Worm (Caenorhabditis elegans) whole organism, L4 larva: ENCODE measurements around the gene fipr-21.
"Not testable (repeated sequence)": the region's sequence is repeated elsewhere in the genome, so short reads cannot be mapped to it uniquely, and the experiment has no call there.

Experiments used
- F26F4.8 ChIP-seq: fragments of 200-800 bp; sonication (Bioruptor generic); conservative IDR thresholded peaks from 2 replicates; pipeline ENCODE4 v1.3.6; 2022; ENCODE audit warnings: missing genetic modification characterization, missing compliant biosample characterization
- F44E2.7 ChIP-seq: fragments of 200-800 bp; sonication (Bioruptor generic); IDR thresholded peaks from 2 replicates; pipeline ENCODE4 v2.1.2; 2022; ENCODE audit warnings: missing genetic modification characterization, missing compliant biosample characterization
- F49E8.2 ChIP-seq: sonication (generic microtip); optimal IDR thresholded peaks from 2 replicates; lab custom pipeline; 2016; ENCODE audit warnings: missing compliant biosample characterization, mild to moderate bottlenecking, missing genetic modification characterization, borderline replicate concordance
- Y105C5A.15 ChIP-seq: fragments of 200-800 bp; sonication (Bioruptor generic); IDR thresholded peaks from 2 replicates; pipeline ENCODE4 v1.3.6; 2022; ENCODE audit warnings: missing genetic modification characterization, missing compliant biosample characterization
- Y75B8A.6 ChIP-seq: fragments of 200-800 bp; sonication (Bioruptor generic); IDR thresholded peaks from 2 replicates; pipeline ENCODE4 v1.3.6; 2022; ENCODE audit warnings: missing genetic modification reagents, missing genetic modification characterization, missing compliant biosample characterization
- aha-1 ChIP-seq: fragments of 150-350 bp; peaks from one replicate; lab custom pipeline; 2014; ENCODE audit warnings: missing biosample characterization, missing genetic modification characterization
- arid-1 ChIP-seq: fragments of 200-800 bp; sonication (Bioruptor generic); conservative IDR thresholded peaks from 2 replicates; pipeline ENCODE4 v1.3.6; 2022; ENCODE audit warnings: missing genetic modification reagents, missing genetic modification characterization, missing compliant biosample characterization
- ceh-32 ChIP-seq: sonication (generic microtip); optimal IDR thresholded peaks from 2 replicates; lab custom pipeline; 2016; ENCODE audit warnings: mild to moderate bottlenecking, missing genetic modification characterization, missing compliant biosample characterization; ENCODE audit not compliant: poor library complexity
- ceh-82 ChIP-seq: sonication (generic microtip); optimal IDR thresholded peaks from 2 replicates; lab custom pipeline; 2017; ENCODE audit warnings: missing biosample characterization, missing genetic modification characterization
- ces-1 ChIP-seq: fragments of 150-350 bp; sonication (generic microtip); optimal IDR thresholded peaks from 4 replicates; lab custom pipeline; 2014; ENCODE audit warnings: missing biosample characterization, missing genetic modification reagents, missing genetic modification characterization
- dmd-6 ChIP-seq: fragments of 200-800 bp; sonication (Bioruptor generic); IDR thresholded peaks from 2 replicates; pipeline ENCODE4 v1.3.6; 2022; ENCODE audit warnings: missing genetic modification reagents, missing genetic modification characterization, missing compliant biosample characterization
- dmd-8 ChIP-seq: fragments of 200-800 bp; sonication (Bioruptor generic); IDR thresholded peaks from 2 replicates; pipeline ENCODE4 v1.3.6; 2022; ENCODE audit warnings: missing genetic modification characterization, missing compliant biosample characterization
- dve-1 ChIP-seq: sonication (generic microtip); optimal IDR thresholded peaks from 2 replicates; lab custom pipeline; 2017; ENCODE audit warnings: antibody characterized with exemption, mild to moderate bottlenecking, missing genetic modification characterization, missing compliant biosample characterization; ENCODE audit not compliant: insufficient read depth
- gei-8 ChIP-seq: fragments of 200-800 bp; sonication (Bioruptor generic); optimal IDR thresholded peaks from 2 replicates; lab custom pipeline; 2018; ENCODE audit warnings: mild to moderate bottlenecking, missing genetic modification characterization, missing compliant biosample characterization
- hlh-30 ChIP-seq: sonication (generic microtip); optimal IDR thresholded peaks from 2 replicates; lab custom pipeline; 2017; ENCODE audit warnings: antibody characterized with exemption, mild to moderate bottlenecking, missing genetic modification characterization, missing compliant biosample characterization; ENCODE audit not compliant: insufficient read depth
- hmg-1.1 ChIP-seq: fragments of 200-800 bp; sonication (Bioruptor generic); IDR thresholded peaks from 2 replicates; pipeline ENCODE4 v1.3.6; 2022; ENCODE audit warnings: missing genetic modification reagents, missing genetic modification characterization, missing compliant biosample characterization
- lim-7 ChIP-seq: fragments of 200-800 bp; sonication (Bioruptor generic); IDR thresholded peaks from 2 replicates; pipeline ENCODE4 v1.3.6; 2022; ENCODE audit warnings: missing genetic modification characterization, missing compliant biosample characterization
- lin-29 ChIP-seq: fragments of 200-800 bp; sonication (Bioruptor generic); IDR thresholded peaks from 2 replicates; pipeline ENCODE4 v1.3.6; 2022; ENCODE audit warnings: missing genetic modification reagents, missing genetic modification characterization, missing compliant biosample characterization
- lir-3 ChIP-seq: sonication (generic microtip); optimal IDR thresholded peaks from 2 replicates; lab custom pipeline; 2016; ENCODE audit warnings: mild to moderate bottlenecking, missing genetic modification characterization, missing compliant biosample characterization
- madf-5 ChIP-seq, 2 experiments: fragments of 200-800 bp; sonication (Bioruptor generic); IDR thresholded peaks; 2 replicates each; pipeline ENCODE4 v1.3.6; 2022; ENCODE audit warnings: missing compliant biosample characterization in 2 of 2, missing genetic modification characterization in 2 of 2
- madf-9 ChIP-seq: fragments of 200-800 bp; sonication (Bioruptor generic); conservative IDR thresholded peaks from 2 replicates; pipeline ENCODE4 v1.3.6; 2022; ENCODE audit warnings: missing genetic modification reagents, missing genetic modification characterization, missing compliant biosample characterization
- nhr-11 ChIP-seq: fragments of 150-350 bp; optimal IDR thresholded peaks from 2 replicates; lab custom pipeline; 2014; ENCODE audit warnings: missing biosample characterization, missing genetic modification characterization
- nhr-28 ChIP-seq: fragments of 150-350 bp; optimal IDR thresholded peaks from 2 replicates; lab custom pipeline; 2014; ENCODE audit warnings: missing biosample characterization, missing genetic modification characterization
- nhr-48 ChIP-seq: sonication (generic microtip); optimal IDR thresholded peaks from 2 replicates; lab custom pipeline; 2016; ENCODE audit warnings: mild to moderate bottlenecking, missing genetic modification characterization, missing compliant biosample characterization
- pha-4 ChIP-seq, 2 experiments: fragments of 150-350 bp in 1 of 2; fragments of 200-800 bp in 1 of 2; sonication (Bioruptor generic) in 1 of 2; IDR thresholded peaks in 1 of 2; optimal IDR thresholded peaks in 1 of 2; 2 replicates each; pipeline versions ENCODE4 v1.3.6 to Lab custom; 2014 to 2022; ENCODE audit warnings: missing genetic modification characterization in 2 of 2, missing genetic modification reagents in 2 of 2, missing biosample characterization in 1 of 2, missing compliant biosample characterization in 1 of 2
- php-3 ChIP-seq: fragments of 200-800 bp; sonication (Bioruptor generic); IDR thresholded peaks from 2 replicates; pipeline ENCODE4 v1.3.6; 2022; ENCODE audit warnings: missing genetic modification reagents, missing genetic modification characterization, missing compliant biosample characterization
- pqm-1 ChIP-seq: sonication (generic microtip); optimal IDR thresholded peaks from 2 replicates; lab custom pipeline; 2017; ENCODE audit warnings: missing biosample characterization, missing genetic modification characterization
- spr-1 ChIP-seq: sonication (generic microtip); optimal IDR thresholded peaks from 2 replicates; lab custom pipeline; 2016; ENCODE audit warnings: mild to moderate bottlenecking, missing genetic modification characterization, missing compliant biosample characterization
- unc-62 ChIP-seq, 3 experiments: fragments of 150-350 bp in 1 of 3; sonication (generic microtip); optimal IDR thresholded peaks in 2 of 3; peaks in 1 of 3; 1 replicate in 1 of 3; 2 replicates in 2 of 3; lab custom pipeline; 2014 to 2017; ENCODE audit warnings: missing biosample characterization in 3 of 3, missing genetic modification characterization in 3 of 3, missing genetic modification reagents in 3 of 3, missing genotype in 1 of 3

Gene fipr-21

ce11 chrX:10274470-10274869 is 29.9 kb upstream of the fipr-21 start:
- TF ChIP-seq aha-1 (tag; lab: Kevin White, UChicago) (peak; percentile 93), php-3 (GFP tag; lab: Robert Waterston, UW) (no peak)

- TF ChIP-seq nhr-28 (tag; lab: Kevin White, UChicago) (peak; percentile 39), nhr-11 (tag; lab: Kevin White, UChicago) (no peak), ceh-32 (no peak), lin-29 (GFP tag; lab: Robert Waterston, UW) (no peak)
Measured at ce11 chrX:10277118-10277517, 27.2 kb upstream of the fipr-21 start.

ce11 chrX:10279299-10279698 is 25.0 kb upstream of the fipr-21 start, which contains the start of gene slc-9B.1:
Gene slc-9B.1, plus strand, starts transcription at chrX:10279599.
- no peak for TF ChIP-seq F49E8.2 (tag; lab: Kevin White, UChicago)
- TF ChIP-seq spr-1 (tag; lab: Kevin White, UChicago): no peak
- no peak for TF ChIP-seq arid-1 (GFP tag; lab: Robert Waterston, UW)
- TF ChIP-seq Y75B8A.6 (GFP tag; lab: Robert Waterston, UW): no peak
- TF ChIP-seq lim-7 (GFP tag; lab: Robert Waterston, UW): no peak
- no peak for TF ChIP-seq gei-8
- TF ChIP-seq ceh-32: no peak
- TF ChIP-seq ceh-82 (tag; lab: Kevin White, UChicago): no peak

- TF ChIP-seq Y105C5A.15 (GFP tag; lab: Robert Waterston, UW) (no peak), dve-1 (no peak), dmd-8 (no peak), lir-3 (tag; lab: Kevin White, UChicago) (no peak)
Measured at ce11 chrX:10285634-10286033, 18.7 kb upstream of the fipr-21 start, which contains the start of gene npr-6. Gene npr-6, minus strand, starts transcription at chrX:10285734.

ce11 chrX:10297410-10297809 is 6.9 kb upstream of the fipr-21 start:
- peak; percentile 92 for TF ChIP-seq aha-1 (tag; lab: Kevin White, UChicago)
- TF ChIP-seq ces-1: no peak
- TF ChIP-seq, all 104 proteins: peak for 1

- TF ChIP-seq pha-4 (GFP tag; IDR thresholded peaks at IDR 0.05; lab: Robert Waterston, UW) (peak; percentile 77; the same call in 1 of the 2 replicates), madf-9 (GFP tag; lab: Robert Waterston, UW) (0 out of 2 replicates have a peak, but pooled peaks have one; percentile 32), dmd-6 (0 out of 2 replicates have a peak, but pooled peaks have one; percentile 24), F26F4.8 (GFP tag; lab: Robert Waterston, UW) (peak; percentile 78), madf-5 (GFP tag; IDR thresholded peaks at IDR 0.05; lab: Robert Waterston, UW) (peak; percentile 69 to 82; a peak in 2 of 4 replicates), hmg-1.1 (GFP tag; lab: Robert Waterston, UW) (peak; percentile 57)
- not testable (repeated sequence) for TF ChIP-seq pha-4 (tag; optimal IDR thresholded peaks at IDR 0.05; lab: Kevin White, UChicago)
Measured at ce11 chrX:10298932-10299331, 5.4 kb upstream of the fipr-21 start.

ce11 chrX:10301920-10302319 is 2.4 kb upstream of the fipr-21 start:
- peak; percentile 2 for TF ChIP-seq hlh-30 (tag; lab: Kevin White, UChicago)
- peak; percentile 18 for TF ChIP-seq nhr-48 (tag; lab: Kevin White, UChicago)
- TF ChIP-seq F44E2.7: no peak

- TF ChIP-seq pqm-1 (tag; lab: Kevin White, UChicago) (no peak), aha-1 (tag; lab: Kevin White, UChicago) (peak; percentile 0), unc-62 (GFP tag; optimal IDR thresholded peaks at IDR 0.05 in 1 of 2; lab: Kevin White, UChicago) (peak in 1 of 2 experiments; percentile 90), unc-62 (tag; optimal IDR thresholded peaks at IDR 0.05; lab: Kevin White, UChicago) (no peak)
- TF ChIP-seq, all 104 proteins: peak for 2
Measured at ce11 chrX:10302430-10302829, 1.9 kb upstream of the fipr-21 start, which contains the start of gene fip-5. Gene fip-5, plus strand, starts transcription at chrX:10302741.
